Worm (Caenorhabditis elegans): ENCODE results near the gene zig-12.

- TF ChIP-seq ets-4 (tag; optimal IDR thresholded peaks at IDR 0.05) (no peak), pax-1 (tag; optimal IDR thresholded peaks at IDR 0.05) (no peak), pqm-1 (tag; optimal IDR thresholded peaks at IDR 0.05) (no peak), ceh-19 (GFP tag; optimal IDR thresholded peaks at IDR 0.05) (no peak), odd-2 (tag; optimal IDR thresholded peaks at IDR 0.05) (no peak), pha-4 (tag; optimal IDR thresholded peaks at IDR 0.05) (no peak), ref-2 (tag; optimal IDR thresholded peaks at IDR 0.05) (no peak)
Measured at ce11 chrX:8752546-8752945, 11.2 kb upstream of the zig-12 start.

All from whole organism, late embryonic.